Fruit fly (Drosophila melanogaster) whole organism, embryonic: Measurements from ENCODE around the gene CG6294.

Source experiments
- Adf1 ChIP-seq: fragments of 200-800 bp; sonication (Bioruptor generic); IDR thresholded peaks from 2 replicates; pipeline ENCODE4 v1.3.6; 2022; ENCODE audit warnings: missing biosample characterization, missing genetic modification characterization
- Atf3 ChIP-seq: fragments of 200-800 bp; sonication (Bioruptor generic); optimal IDR thresholded peaks from 3 replicates; lab custom pipeline; 2016; ENCODE audit warnings: missing biosample characterization, missing genetic modification characterization
- B-H1 ChIP-seq: fragments of 200-800 bp; sonication (Bioruptor generic); IDR thresholded peaks from 3 replicates; pipeline ENCODE4 v1.3.6; 2022; ENCODE audit warnings: missing biosample characterization, missing genetic modification characterization
- CG10654 ChIP-seq: fragments of 200-800 bp; sonication (Bioruptor generic); optimal IDR thresholded peaks from 2 replicates; lab custom pipeline; 2016; ENCODE audit warnings: missing biosample characterization, missing genetic modification characterization
- CG11723 ChIP-seq: fragments of 200-800 bp; sonication (Bioruptor generic); optimal IDR thresholded peaks from 2 replicates; lab custom pipeline; 2017; ENCODE audit warnings: missing biosample characterization, mild to moderate bottlenecking, missing genetic modification characterization
- CG12071 ChIP-seq: fragments of 200-800 bp; sonication (Bioruptor generic); optimal IDR thresholded peaks from 3 replicates; lab custom pipeline; 2018; ENCODE audit warnings: missing biosample characterization, mild to moderate bottlenecking, missing genetic modification characterization
- CG12219 ChIP-seq: fragments of 200-800 bp; sonication (Bioruptor generic); optimal IDR thresholded peaks from 3 replicates; lab custom pipeline; 2018; ENCODE audit warnings: missing biosample characterization, mild to moderate bottlenecking, missing genetic modification characterization
- CG16779 ChIP-seq: fragments of 200-800 bp; sonication (Bioruptor generic); IDR thresholded peaks from 2 replicates; pipeline ENCODE4 v1.3.6; 2022; ENCODE audit warnings: missing biosample characterization, missing genetic modification characterization
- CG17829 ChIP-seq: fragments of 200-800 bp; optimal IDR thresholded peaks from 2 replicates; lab custom pipeline; 2019; ENCODE audit warnings: missing biosample characterization, mild to moderate bottlenecking, missing genetic modification characterization, moderate library complexity
- CG18599 ChIP-seq: fragments of 200-800 bp; sonication (Bioruptor generic); optimal IDR thresholded peaks from 3 replicates; lab custom pipeline; 2017; ENCODE audit warnings: missing biosample characterization, missing genetic modification characterization, mild to moderate bottlenecking, moderate library complexity, missing genetic modification reagents
- CG2199 ChIP-seq: fragments of 200-800 bp; sonication (Bioruptor generic); IDR thresholded peaks from 3 replicates; pipeline ENCODE4 v1.3.6; 2022; ENCODE audit warnings: missing biosample characterization, missing genetic modification characterization
- CG2875 ChIP-seq: fragments of 200-800 bp; sonication (Bioruptor generic); optimal IDR thresholded peaks from 2 replicates; lab custom pipeline; 2017; ENCODE audit warnings: missing biosample characterization, mild to moderate bottlenecking, missing genetic modification characterization, missing genetic modification reagents
- CG31365 ChIP-seq: fragments of 200-800 bp; sonication (Bioruptor generic); optimal IDR thresholded peaks from 2 replicates; lab custom pipeline; 2018; ENCODE audit warnings: missing biosample characterization, mild to moderate bottlenecking, missing genetic modification characterization
- CG33557 ChIP-seq: fragments of 200-800 bp; sonication (Bioruptor generic); optimal IDR thresholded peaks from 2 replicates; lab custom pipeline; 2019; ENCODE audit warnings: missing biosample characterization, mild to moderate bottlenecking, missing genetic modification characterization, moderate library complexity
- CG6813 ChIP-seq: fragments of 200-800 bp; sonication (Bioruptor generic); optimal IDR thresholded peaks from 2 replicates; lab custom pipeline; 2017; ENCODE audit warnings: missing biosample characterization, missing genetic modification characterization, mild to moderate bottlenecking, moderate library complexity, missing genetic modification reagents
- CG8290 ChIP-seq, 3 experiments: fragments of 200-800 bp; sonication (Bioruptor generic); optimal IDR thresholded peaks; 2 replicates each; lab custom pipeline; 2016 to 2019; ENCODE audit warnings: missing biosample characterization in 3 of 3, missing genetic modification characterization in 3 of 3, mild to moderate bottlenecking in 2 of 3, moderate library complexity in 1 of 3
- Chrac-16 ChIP-seq: fragments of 200-800 bp; sonication (Bioruptor generic); optimal IDR thresholded peaks from 3 replicates; lab custom pipeline; 2016; ENCODE audit warnings: missing biosample characterization, missing genetic modification characterization
- Dip2 ChIP-seq: fragments of 200-800 bp; sonication (Bioruptor generic); IDR thresholded peaks from 2 replicates; pipeline ENCODE4 v1.3.6; 2022; ENCODE audit warnings: missing biosample characterization, missing genetic modification characterization
- HLH4C ChIP-seq: fragments of 200-800 bp; sonication (Bioruptor generic); IDR thresholded peaks from 3 replicates; pipeline ENCODE4 v1.3.6; 2022; ENCODE audit warnings: missing biosample characterization, missing genetic modification characterization; ENCODE audit not compliant: partially characterized antibody
- Hey ChIP-seq: fragments of 200-800 bp; sonication (Bioruptor generic); optimal IDR thresholded peaks from 3 replicates; lab custom pipeline; 2018; ENCODE audit warnings: missing biosample characterization, mild to moderate bottlenecking, missing genetic modification characterization
- Lim3 ChIP-seq: fragments of 200-800 bp; sonication (Bioruptor generic); IDR thresholded peaks from 2 replicates; pipeline ENCODE4 v1.3.6; 2022; ENCODE audit warnings: missing biosample characterization, missing genetic modification characterization
- MESR4 ChIP-seq: fragments of 200-800 bp; sonication (Bioruptor generic); optimal IDR thresholded peaks from 2 replicates; lab custom pipeline; 2018; ENCODE audit warnings: missing biosample characterization, mild to moderate bottlenecking, missing genetic modification characterization, moderate library complexity
- Max ChIP-seq: fragments of 200-800 bp; sonication (Bioruptor generic); optimal IDR thresholded peaks from 2 replicates; lab custom pipeline; 2016; ENCODE audit warnings: missing biosample characterization, mild to moderate bottlenecking, missing genetic modification characterization
- NK7.1 ChIP-seq: fragments of 200-800 bp; sonication (Bioruptor generic); optimal IDR thresholded peaks from 3 replicates; lab custom pipeline; 2016; ENCODE audit warnings: missing biosample characterization, missing genetic modification characterization
- Oaz ChIP-seq: fragments of 200-800 bp; sonication (Bioruptor generic); IDR thresholded peaks from 2 replicates; pipeline ENCODE4 v1.3.6; 2022; ENCODE audit warnings: missing biosample characterization, missing genetic modification characterization
- Six4 ChIP-seq: fragments of 200-800 bp; sonication (Bioruptor generic); optimal IDR thresholded peaks from 2 replicates; lab custom pipeline; 2016; ENCODE audit warnings: missing biosample characterization, missing genetic modification characterization
- bcd ChIP-seq: fragments of 200-800 bp; sonication (Bioruptor generic); optimal IDR thresholded peaks from 2 replicates; lab custom pipeline; 2017; ENCODE audit warnings: missing biosample characterization, mild to moderate bottlenecking, missing genetic modification characterization
- cad ChIP-seq: fragments of >200 bp; optimal IDR thresholded peaks from 2 replicates; lab custom pipeline; 2017; ENCODE audit warnings: missing biosample characterization, missing genetic modification characterization
- caup ChIP-seq: fragments of 200-800 bp; sonication (Bioruptor generic); optimal IDR thresholded peaks from 3 replicates; lab custom pipeline; 2017; ENCODE audit warnings: missing biosample characterization, mild to moderate bottlenecking, missing genetic modification characterization, moderate library complexity; ENCODE audit not compliant: severe bottlenecking
- cg ChIP-seq: fragments of 200-800 bp; sonication (Bioruptor generic); optimal IDR thresholded peaks from 3 replicates; lab custom pipeline; 2019; ENCODE audit warnings: missing biosample characterization, mild to moderate bottlenecking, missing genetic modification characterization, moderate library complexity
- chm ChIP-seq: fragments of 200-800 bp; sonication (Bioruptor generic); IDR thresholded peaks from 2 replicates; pipeline ENCODE4 v1.3.6; 2022; ENCODE audit warnings: missing biosample characterization, missing genetic modification characterization
- chn ChIP-seq: fragments of 200-800 bp; sonication (Bioruptor generic); optimal IDR thresholded peaks from 2 replicates; lab custom pipeline; 2016; ENCODE audit warnings: missing biosample characterization, missing genetic modification characterization
- crp ChIP-seq, 2 experiments: fragments of 200-800 bp; sonication (Bioruptor generic); optimal IDR thresholded peaks; 2 replicates in 1 of 2; 3 replicates in 1 of 2; lab custom pipeline; 2017; ENCODE audit warnings: missing biosample characterization in 2 of 2, missing genetic modification characterization in 2 of 2, mild to moderate bottlenecking in 1 of 2, moderate library complexity in 1 of 2
- disco-r ChIP-seq: fragments of 200-800 bp; sonication (Bioruptor generic); optimal IDR thresholded peaks from 2 replicates; lab custom pipeline; 2016; ENCODE audit warnings: missing biosample characterization, missing genetic modification characterization
- dpn ChIP-seq, 2 experiments: fragments of 200-800 bp; sonication (Bioruptor generic); optimal IDR thresholded peaks; 3 replicates each; lab custom pipeline; 2016; ENCODE audit warnings: missing biosample characterization in 2 of 2, missing genetic modification characterization in 2 of 2
- emc ChIP-seq: fragments of 200-800 bp; sonication (Bioruptor generic); optimal IDR thresholded peaks from 2 replicates; lab custom pipeline; 2016; ENCODE audit warnings: missing biosample characterization, missing genetic modification characterization
- en ChIP-seq: fragments of 200-800 bp; sonication (Bioruptor generic); optimal IDR thresholded peaks from 2 replicates; lab custom pipeline; 2016; ENCODE audit warnings: missing biosample characterization, missing genetic modification characterization
- exex ChIP-seq: fragments of 200-800 bp; sonication (Bioruptor generic); optimal IDR thresholded peaks from 4 replicates; lab custom pipeline; 2018; ENCODE audit warnings: missing biosample characterization, mild to moderate bottlenecking, missing genetic modification characterization, moderate library complexity
- fd102C ChIP-seq: fragments of 200-800 bp; sonication (Bioruptor generic); optimal IDR thresholded peaks from 2 replicates; lab custom pipeline; 2018; ENCODE audit warnings: missing biosample characterization, mild to moderate bottlenecking, missing genetic modification characterization, moderate library complexity
- gcm ChIP-seq: fragments of 200-800 bp; sonication (Bioruptor generic); optimal IDR thresholded peaks from 2 replicates; lab custom pipeline; 2019; ENCODE audit warnings: missing biosample characterization, mild to moderate bottlenecking, missing genetic modification characterization, moderate library complexity
- grn ChIP-seq: fragments of 200-800 bp; sonication (Bioruptor generic); optimal IDR thresholded peaks from 3 replicates; lab custom pipeline; 2017; ENCODE audit warnings: missing biosample characterization, missing genetic modification characterization
- kah ChIP-seq: fragments of 200-800 bp; sonication (Bioruptor generic); optimal IDR thresholded peaks from 2 replicates; lab custom pipeline; 2018; ENCODE audit warnings: missing biosample characterization, mild to moderate bottlenecking, missing genetic modification characterization
- kay ChIP-seq: fragments of 200-800 bp; sonication (Bioruptor generic); optimal IDR thresholded peaks from 2 replicates; lab custom pipeline; 2016; ENCODE audit warnings: missing biosample characterization, missing genetic modification characterization
- nerfin-1 ChIP-seq: fragments of 200-800 bp; sonication (Bioruptor generic); optimal IDR thresholded peaks from 3 replicates; lab custom pipeline; 2019; ENCODE audit warnings: missing biosample characterization, mild to moderate bottlenecking, missing genetic modification characterization, moderate library complexity
- org-1 ChIP-seq: fragments of 200-800 bp; sonication (Bioruptor generic); optimal IDR thresholded peaks from 2 replicates; lab custom pipeline; 2017; ENCODE audit warnings: missing biosample characterization, missing genetic modification characterization
- pnt ChIP-seq: fragments of 200-800 bp; sonication (Bioruptor generic); optimal IDR thresholded peaks from 3 replicates; lab custom pipeline; 2016; ENCODE audit warnings: missing biosample characterization, missing genetic modification characterization
- sens-2 ChIP-seq: fragments of 200-800 bp; sonication (Bioruptor generic); IDR thresholded peaks from 2 replicates; pipeline ENCODE4 v1.3.6; 2022; ENCODE audit warnings: missing biosample characterization, missing genetic modification characterization
- tna ChIP-seq: fragments of 200-800 bp; sonication (Bioruptor generic); IDR thresholded peaks from 2 replicates; pipeline ENCODE4 v1.3.6; 2022; ENCODE audit warnings: missing biosample characterization, missing genetic modification characterization; ENCODE audit not compliant: partially characterized antibody
- wor ChIP-seq: fragments of 200-800 bp; sonication (Bioruptor generic); IDR thresholded peaks from 2 replicates; pipeline ENCODE4 v1.3.6; 2022; ENCODE audit warnings: missing biosample characterization, missing genetic modification characterization

The CG6294 gene

DNA sequence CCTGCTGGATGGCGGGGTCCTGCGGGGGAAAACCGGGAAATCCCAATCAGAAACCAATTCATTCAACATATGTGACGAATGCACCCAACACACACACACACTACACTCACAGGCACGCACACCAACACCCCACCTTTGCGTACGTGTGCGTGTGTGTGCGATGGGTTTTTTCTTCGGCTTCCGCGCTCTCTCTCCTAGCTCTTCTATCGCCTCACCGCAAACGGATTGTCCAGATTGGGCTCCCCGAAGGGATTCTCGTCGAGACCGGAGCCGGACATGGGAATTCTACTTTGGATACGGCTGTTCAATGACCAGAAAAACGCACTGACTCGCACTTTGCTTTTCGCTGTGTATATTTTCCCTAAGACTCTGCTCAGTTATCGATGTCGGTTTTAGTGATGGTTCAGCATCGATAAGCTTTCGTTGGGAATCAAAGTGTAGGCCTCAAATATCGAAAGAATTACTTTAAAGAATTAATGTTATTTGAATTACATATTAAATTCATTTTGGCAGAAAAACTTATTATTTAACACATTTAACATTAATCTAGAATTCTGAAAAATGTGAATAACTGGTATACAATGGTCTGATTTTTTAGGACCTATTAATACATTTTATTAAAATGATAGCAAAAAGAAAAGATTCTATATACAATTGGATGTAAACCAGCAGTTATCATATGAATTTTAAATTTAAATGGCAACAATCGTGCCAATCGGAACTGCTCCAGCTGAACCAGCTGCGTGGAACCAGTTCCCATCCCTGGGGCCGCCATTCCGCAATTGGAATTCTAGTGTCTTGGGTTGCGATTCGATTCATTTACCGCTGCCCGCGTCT, 12.8 kb upstream of the CG6294 start, which contains the start of the genes Scamp and Ahcy (continued):
- TF ChIP-seq B-H1 (no peak), CG17829 (peak; percentile 14), fd102C (GFP tag; lab: Kevin White, UChicago) (no peak), emc (no peak), wor (GFP tag; lab: Robert Waterston, UW) (no peak), NK7.1 (GFP tag; lab: Kevin White, UChicago) (no peak), en (GFP tag; lab: Kevin White, UChicago) (no peak), CG6813 (GFP tag; lab: Kevin White, UChicago) (no peak), Six4 (GFP tag; lab: Kevin White, UChicago) (no peak), caup (GFP tag; lab: Kevin White, UChicago) (no peak), Hey (no peak), chn (GFP tag; lab: Kevin White, UChicago) (no peak), exex (tag; lab: Kevin White, UChicago) (no peak), CG31365 (no peak), CG18599 (GFP tag; lab: Kevin White, UChicago) (no peak), cg (GFP tag; lab: Kevin White, UChicago) (peak; percentile 93), disco-r (no peak), CG12071 (GFP tag; lab: Kevin White, UChicago) (no peak), Oaz (GFP tag; lab: Robert Waterston, UW) (no peak), CG33557 (GFP tag; lab: Kevin White, UChicago) (no peak), CG8290 (GFP tag; optimal IDR thresholded peaks at IDR 0.05; lab: Kevin White, UChicago) (peak; percentile 18), CG8290 (tag; optimal IDR thresholded peaks at IDR 0.05; lab: Kevin White, UChicago) (no peak), Lim3 (no peak), cad (GFP tag; lab: Kevin White, UChicago) (no peak), nerfin-1 (tag; lab: Kevin White, UChicago) (no peak), sens-2 (GFP tag; lab: Robert Waterston, UW) (no peak), kay (GFP tag; lab: Kevin White, UChicago) (no peak), Atf3 (GFP tag; lab: Kevin White, UChicago) (no peak), tna (GFP tag; lab: Robert Waterston, UW) (no peak), Chrac-16 (GFP tag; lab: Kevin White, UChicago) (peak; percentile 2), crp (GFP tag; optimal IDR thresholded peaks at IDR 0.05; lab: Kevin White, UChicago) (peak in 1 of 2 experiments; percentile 15), HLH4C (GFP tag; lab: Robert Waterston, UW) (peak; percentile 60; the same call in 2 of the 3 replicates), CG10654 (GFP tag; lab: Kevin White, UChicago) (no peak), MESR4 (peak; percentile 91), org-1 (no peak), CG2199 (GFP tag; lab: Robert Waterston, UW) (no peak), pnt (no peak), Max (GFP tag; lab: Kevin White, UChicago) (no peak), kah (GFP tag; lab: Kevin White, UChicago) (no peak), gcm (GFP tag; lab: Kevin White, UChicago) (no peak), dpn (GFP tag; optimal IDR thresholded peaks at IDR 0.05; lab: Kevin White, UChicago) (no peak), CG11723 (GFP tag; lab: Kevin White, UChicago) (no peak), CG12219 (GFP tag; lab: Kevin White, UChicago) (no peak), grn (GFP tag; lab: Kevin White, UChicago) (no peak), bcd (GFP tag; lab: Kevin White, UChicago) (no peak), CG16779 (GFP tag; lab: Robert Waterston, UW) (no peak), CG2875 (GFP tag; lab: Kevin White, UChicago) (no peak), chm (GFP tag; lab: Robert Waterston, UW) (no peak), Dip2 (GFP tag; lab: Robert Waterston, UW) (no peak), Adf1 (no peak)
